Worm (Caenorhabditis elegans) whole organism, L2 larva: ENCODE measurements around the gene Y54G11A.7.
"Not testable (repeated sequence)": the region's sequence is repeated elsewhere in the genome, so short reads cannot be mapped to it uniquely, and the experiment has no call there.

Source experiments
- C34F6.9 ChIP-seq: fragments of 150-350 bp; optimal IDR thresholded peaks from 2 replicates; lab custom pipeline; 2014; ENCODE audit warnings: missing biosample characterization, missing genetic modification characterization
- F13H6.1 ChIP-seq: sonication (generic microtip); optimal IDR thresholded peaks from 2 replicates; lab custom pipeline; 2016; ENCODE audit warnings: missing genetic modification characterization, missing compliant biosample characterization
- R02D3.7 ChIP-seq: fragments of 150-350 bp; optimal IDR thresholded peaks from 2 replicates; lab custom pipeline; 2014; ENCODE audit warnings: missing biosample characterization, missing genetic modification characterization
- Y55F3AM.14 ChIP-seq: fragments of 200-800 bp; sonication (Bioruptor generic); optimal IDR thresholded peaks from 2 replicates; lab custom pipeline; 2018; ENCODE audit warnings: mild to moderate bottlenecking, missing genetic modification characterization, missing compliant biosample characterization
- ZK546.5 ChIP-seq: sonication (generic microtip); optimal IDR thresholded peaks from 2 replicates; lab custom pipeline; 2017; ENCODE audit warnings: missing biosample characterization, missing genetic modification characterization
- alr-1 ChIP-seq: fragments of 150-350 bp; optimal IDR thresholded peaks from 2 replicates; lab custom pipeline; 2014; ENCODE audit warnings: missing biosample characterization, missing genetic modification characterization
- ama-1 ChIP-seq: fragments of 150-350 bp; optimal IDR thresholded peaks from 2 replicates; lab custom pipeline; 2018; ENCODE audit warnings: inconsistent platforms
- blmp-1 ChIP-seq: sonication (generic microtip); optimal IDR thresholded peaks from 2 replicates; lab custom pipeline; 2017; ENCODE audit warnings: missing genetic modification characterization, mild to moderate bottlenecking, missing compliant biosample characterization, antibody characterized with exemption, moderate library complexity; ENCODE audit not compliant: insufficient read depth
- ceh-16 ChIP-seq: fragments of 150-350 bp; optimal IDR thresholded peaks from 2 replicates; lab custom pipeline; 2014; ENCODE audit warnings: missing biosample characterization, missing genetic modification characterization
- ceh-82 ChIP-seq: fragments of 150-350 bp; optimal IDR thresholded peaks from 2 replicates; lab custom pipeline; 2014; ENCODE audit warnings: missing biosample characterization, missing genetic modification characterization
- crh-2 ChIP-seq: sonication (generic microtip); optimal IDR thresholded peaks from 2 replicates; lab custom pipeline; 2017; ENCODE audit warnings: missing biosample characterization, missing genetic modification characterization
- dmd-4 ChIP-seq: sonication (generic microtip); optimal IDR thresholded peaks from 2 replicates; lab custom pipeline; 2017; ENCODE audit warnings: missing biosample characterization, missing genetic modification characterization
- egl-27 ChIP-seq: sonication (generic microtip); optimal IDR thresholded peaks from 3 replicates; lab custom pipeline; 2017; ENCODE audit warnings: missing biosample characterization, missing genetic modification reagents, missing genetic modification characterization
- elt-1 ChIP-seq: fragments of 150-350 bp; optimal IDR thresholded peaks from 2 replicates; lab custom pipeline; 2014; ENCODE audit warnings: missing biosample characterization, missing genetic modification characterization
- elt-3 ChIP-seq: sonication (generic microtip); optimal IDR thresholded peaks from 2 replicates; lab custom pipeline; 2017; ENCODE audit warnings: missing biosample characterization, missing genetic modification characterization
- fos-1 ChIP-seq: fragments of 150-350 bp; optimal IDR thresholded peaks from 2 replicates; lab custom pipeline; 2014; ENCODE audit warnings: missing biosample characterization, missing genetic modification characterization
- gmeb-1 ChIP-seq: fragments of 150-350 bp; optimal IDR thresholded peaks from 2 replicates; lab custom pipeline; 2014; ENCODE audit warnings: missing biosample characterization, missing genetic modification characterization
- lin-13 ChIP-seq: fragments of 150-350 bp; optimal IDR thresholded peaks from 2 replicates; lab custom pipeline; 2014; ENCODE audit warnings: missing biosample characterization, missing genetic modification reagents, missing genetic modification characterization
- lin-39 ChIP-seq: fragments of 150-350 bp; optimal IDR thresholded peaks from 2 replicates; lab custom pipeline; 2014; ENCODE audit warnings: missing biosample characterization, missing genetic modification reagents, missing genetic modification characterization
- lsy-2 ChIP-seq, 2 experiments: fragments of 150-350 bp in 1 of 2; sonication (generic microtip) in 1 of 2; optimal IDR thresholded peaks; 2 replicates each; lab custom pipeline; 2014 to 2017; ENCODE audit warnings: missing biosample characterization in 2 of 2, missing genetic modification characterization in 2 of 2
- mab-5 ChIP-seq: fragments of 150-350 bp; optimal IDR thresholded peaks from 2 replicates; lab custom pipeline; 2014; ENCODE audit warnings: missing biosample characterization, missing genetic modification characterization
- mbf-1 ChIP-seq: sonication (generic microtip); optimal IDR thresholded peaks from 2 replicates; lab custom pipeline; 2017; ENCODE audit warnings: missing biosample characterization, missing genetic modification characterization
- mdl-1 ChIP-seq, 2 experiments: fragments of 150-350 bp in 1 of 2; sonication (generic microtip) in 1 of 2; optimal IDR thresholded peaks; 2 replicates each; lab custom pipeline; 2017; ENCODE audit warnings: missing biosample characterization in 2 of 2, missing genetic modification characterization in 2 of 2
- nhr-10 ChIP-seq: sonication (generic microtip); optimal IDR thresholded peaks from 2 replicates; lab custom pipeline; 2017; ENCODE audit warnings: missing biosample characterization, missing genetic modification characterization
- nhr-11 ChIP-seq: fragments of 150-350 bp; optimal IDR thresholded peaks from 2 replicates; lab custom pipeline; 2014; ENCODE audit warnings: missing biosample characterization, missing genetic modification characterization
- nhr-12 ChIP-seq: fragments of 150-350 bp; optimal IDR thresholded peaks from 2 replicates; lab custom pipeline; 2014; ENCODE audit warnings: missing biosample characterization, missing genetic modification characterization
- nhr-129 ChIP-seq: fragments of 150-350 bp; optimal IDR thresholded peaks from 2 replicates; lab custom pipeline; 2014; ENCODE audit warnings: missing biosample characterization, missing genetic modification characterization
- nhr-21 ChIP-seq: fragments of 150-350 bp; optimal IDR thresholded peaks from 2 replicates; lab custom pipeline; 2014; ENCODE audit warnings: missing biosample characterization, missing genetic modification characterization
- nhr-23 ChIP-seq: fragments of 150-350 bp; optimal IDR thresholded peaks from 2 replicates; lab custom pipeline; 2014; ENCODE audit warnings: missing biosample characterization, missing genetic modification reagents, missing genetic modification characterization
- nhr-237 ChIP-seq: fragments of 150-350 bp; optimal IDR thresholded peaks from 2 replicates; lab custom pipeline; 2014; ENCODE audit warnings: missing biosample characterization, missing genetic modification characterization
- nhr-25 ChIP-seq: fragments of 150-350 bp; sonication (generic microtip); optimal IDR thresholded peaks from 3 replicates; lab custom pipeline; 2014; ENCODE audit warnings: missing biosample characterization, missing genetic modification characterization
- nhr-6 ChIP-seq: fragments of 150-350 bp; optimal IDR thresholded peaks from 2 replicates; lab custom pipeline; 2014; ENCODE audit warnings: missing biosample characterization, missing genetic modification characterization
- nhr-77 ChIP-seq: fragments of 150-350 bp; optimal IDR thresholded peaks from 2 replicates; lab custom pipeline; 2014; ENCODE audit warnings: missing biosample characterization, missing genetic modification characterization
- peb-1 ChIP-seq: fragments of 150-350 bp; optimal IDR thresholded peaks from 2 replicates; lab custom pipeline; 2014; ENCODE audit warnings: missing biosample characterization, missing genetic modification characterization
- sem-4 ChIP-seq: fragments of 150-350 bp; optimal IDR thresholded peaks from 2 replicates; lab custom pipeline; 2014; ENCODE audit warnings: missing biosample characterization, missing genetic modification reagents, missing genetic modification characterization
- skn-1 ChIP-seq: sonication (generic microtip); optimal IDR thresholded peaks from 2 replicates; lab custom pipeline; 2017; ENCODE audit warnings: missing biosample characterization, missing genetic modification characterization
- sma-3 ChIP-seq: sonication (generic microtip); optimal IDR thresholded peaks from 2 replicates; lab custom pipeline; 2016; ENCODE audit warnings: missing genetic modification reagents, missing genetic modification characterization, missing compliant biosample characterization
- sma-9 ChIP-seq, 2 experiments: fragments of 150-350 bp in 1 of 2; sonication (generic microtip) in 1 of 2; optimal IDR thresholded peaks; 2 replicates each; lab custom pipeline; 2014 to 2016; ENCODE audit warnings: missing genetic modification characterization in 2 of 2, mild to moderate bottlenecking in 1 of 2, missing biosample characterization in 1 of 2, missing compliant biosample characterization in 1 of 2, missing genetic modification reagents in 1 of 2, moderate library complexity in 1 of 2
- snpc-4 ChIP-seq: fragments of 150-350 bp; optimal IDR thresholded peaks from 2 replicates; lab custom pipeline; 2014; ENCODE audit warnings: missing biosample characterization, missing genetic modification characterization
- unc-39 ChIP-seq: fragments of 150-350 bp; optimal IDR thresholded peaks from 2 replicates; lab custom pipeline; 2014; ENCODE audit warnings: missing biosample characterization, missing genetic modification characterization
- unc-55 ChIP-seq: fragments of 150-350 bp; sonication (generic microtip); optimal IDR thresholded peaks from 3 replicates; lab custom pipeline; 2014; ENCODE audit warnings: missing biosample characterization, missing genetic modification reagents, missing genetic modification characterization
- unc-62 ChIP-seq: fragments of 150-350 bp; optimal IDR thresholded peaks from 2 replicates; lab custom pipeline; 2014; ENCODE audit warnings: missing biosample characterization, missing genetic modification reagents, missing genetic modification characterization
- zag-1 ChIP-seq: fragments of 150-350 bp; optimal IDR thresholded peaks from 2 replicates; lab custom pipeline; 2014; ENCODE audit warnings: missing biosample characterization, missing genetic modification characterization
- ztf-1 ChIP-seq: fragments of 200-800 bp; sonication (Bioruptor generic); conservative IDR thresholded peaks from 2 replicates; pipeline ENCODE4 v1.3.6; 2022; ENCODE audit warnings: missing genetic modification characterization, missing compliant biosample characterization
- ztf-11 ChIP-seq: sonication (generic microtip); optimal IDR thresholded peaks from 2 replicates; lab custom pipeline; 2017; ENCODE audit warnings: missing biosample characterization, missing genetic modification characterization
- ztf-4 ChIP-seq: fragments of 150-350 bp; optimal IDR thresholded peaks from 2 replicates; lab custom pipeline; 2014; ENCODE audit warnings: missing biosample characterization, missing genetic modification characterization

The Y54G11A.7 gene

DNA sequence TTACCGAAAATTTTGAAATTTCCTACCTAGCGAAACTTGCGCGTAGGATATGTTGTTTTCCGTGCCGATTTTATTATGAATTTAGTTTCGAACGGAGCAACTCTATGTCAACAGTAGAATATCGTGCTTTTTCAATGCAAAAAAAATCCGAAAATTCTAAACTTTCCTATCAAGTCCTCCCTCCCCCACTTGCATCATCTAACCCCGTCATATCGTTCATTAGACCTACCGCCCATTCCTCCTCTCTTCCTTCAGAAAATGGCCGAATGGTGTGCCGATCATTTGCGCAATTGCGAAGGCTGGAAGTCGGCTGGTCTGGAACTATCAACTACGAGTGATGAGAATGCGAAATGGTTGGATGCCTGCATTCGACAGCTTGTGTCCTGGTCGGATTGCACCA, at the start of gene Y54G11A.7:
Y54G11A.7 (plus strand) TSS at position 256 of the 400 bp plus-strand sequence.
- peak; percentile 23 for TF ChIP-seq sma-9 (GFP tag; optimal IDR thresholded peaks at IDR 0.05; lab: Kevin White, UChicago)
- not testable (repeated sequence) for TF ChIP-seq sma-9 (tag; optimal IDR thresholded peaks at IDR 0.05; lab: Kevin White, UChicago)
- TF ChIP-seq nhr-129 (tag; lab: Kevin White, UChicago): peak; percentile 91

DNA sequence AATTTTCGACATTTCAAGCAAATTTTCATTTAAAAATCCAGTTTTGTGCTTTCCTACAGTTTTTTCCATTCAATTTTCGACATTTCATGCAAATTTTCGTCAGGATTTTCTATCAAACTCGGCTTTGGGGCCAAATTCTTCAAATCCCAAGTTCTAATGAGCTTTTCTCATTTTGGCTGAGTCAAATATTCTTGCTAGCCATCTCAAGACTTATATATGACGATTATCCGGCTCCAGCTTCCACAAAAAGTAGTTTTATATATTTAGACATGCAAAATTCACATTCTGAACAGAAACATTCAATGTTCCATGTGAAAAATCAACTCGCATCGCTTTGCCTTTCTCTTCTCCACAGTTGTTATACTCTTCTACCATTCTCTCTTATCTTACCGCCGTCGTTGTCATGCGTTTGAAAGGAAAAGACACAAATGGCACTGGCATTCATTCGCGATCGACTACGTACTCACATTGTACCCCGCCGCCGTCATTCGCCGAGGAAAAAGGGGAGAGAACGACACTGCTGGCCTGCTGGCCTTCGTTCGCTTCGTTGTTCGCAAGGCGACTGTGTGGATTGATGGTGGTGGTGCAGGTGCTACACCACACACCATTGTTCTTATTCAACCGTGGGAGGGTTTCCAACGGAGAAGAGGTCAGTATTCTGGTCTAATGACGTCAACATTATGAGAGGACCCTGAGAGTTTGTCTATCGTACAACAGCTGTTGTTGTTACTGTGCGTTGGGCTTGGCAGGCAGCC, 49.2 kb upstream of the Y54G11A.7 start:
- TF ChIP-seq nhr-6 (tag; lab: Kevin White, UChicago): no peak
- TF ChIP-seq sma-3 (GFP tag; lab: Kevin White, UChicago): peak; percentile 60
- peak; percentile 35 for TF ChIP-seq blmp-1
- TF ChIP-seq gmeb-1 (tag; lab: Kevin White, UChicago): peak; percentile 36
- TF ChIP-seq nhr-129 (tag; lab: Kevin White, UChicago): peak; percentile 51
- TF ChIP-seq peb-1 (tag; lab: Kevin White, UChicago): no peak
- no peak for TF ChIP-seq elt-3 (tag; lab: Kevin White, UChicago)
- TF ChIP-seq fos-1: peak; percentile 66
- no peak for TF ChIP-seq ceh-82 (tag; lab: Kevin White, UChicago)
- peak; percentile 9 for TF ChIP-seq crh-2
- peak; percentile 12 for TF ChIP-seq F13H6.1
- peak; percentile 86 for TF ChIP-seq nhr-25 (tag; lab: Kevin White, UChicago)
- TF ChIP-seq lsy-2 (tag; optimal IDR thresholded peaks at IDR 0.05; lab: Kevin White, UChicago): no peak
- TF ChIP-seq nhr-12 (tag; lab: Kevin White, UChicago): no peak

DNA sequence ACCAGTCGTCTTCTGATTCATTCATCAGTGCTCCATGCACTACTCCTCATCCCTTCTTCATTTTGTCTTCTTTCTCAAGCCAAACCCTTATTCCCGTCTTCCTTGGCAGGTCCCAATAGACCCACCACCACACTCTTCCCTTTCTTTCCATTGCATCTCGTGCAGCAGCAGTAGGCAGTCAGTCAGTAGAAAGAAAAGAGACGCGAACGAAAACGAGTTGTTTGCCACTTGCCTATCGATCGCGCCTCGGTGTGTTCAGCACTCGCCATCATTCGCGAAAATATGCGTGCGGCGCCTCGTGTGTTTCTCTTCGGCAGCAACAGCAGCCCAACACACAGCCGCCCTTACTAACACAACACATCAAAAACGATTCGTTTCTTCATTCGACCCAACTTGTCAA, 47.6 kb upstream of the Y54G11A.7 start:
- TF ChIP-seq ama-1 (lab: Kevin White, UChicago): no peak
- no peak for TF ChIP-seq blmp-1
- TF ChIP-seq gmeb-1 (tag; lab: Kevin White, UChicago): peak; percentile 20
- TF ChIP-seq ztf-1: no peak
- TF ChIP-seq R02D3.7: no peak
- no peak for TF ChIP-seq nhr-21
- no peak for TF ChIP-seq Y55F3AM.14
- peak; percentile 53 to 60 for TF ChIP-seq mdl-1 (tag; optimal IDR thresholded peaks at IDR 0.05; lab: Kevin White, UChicago)
- TF ChIP-seq C34F6.9: peak; percentile 43
- TF ChIP-seq nhr-237 (tag; lab: Kevin White, UChicago): no peak
- no peak for TF ChIP-seq sem-4 (tag; lab: Kevin White, UChicago)
- TF ChIP-seq crh-2: peak; percentile 57
- TF ChIP-seq snpc-4 (tag; lab: Kevin White, UChicago): no peak
- no peak for TF ChIP-seq skn-1
- TF ChIP-seq elt-3 (tag; lab: Kevin White, UChicago): no peak
- TF ChIP-seq mbf-1 (tag; lab: Kevin White, UChicago): no peak
- TF ChIP-seq nhr-23: no peak
- TF ChIP-seq sma-9 (GFP tag; optimal IDR thresholded peaks at IDR 0.05; lab: Kevin White, UChicago): peak; percentile 56
- no peak for TF ChIP-seq sma-9 (tag; optimal IDR thresholded peaks at IDR 0.05; lab: Kevin White, UChicago)
- TF ChIP-seq nhr-77: no peak
- TF ChIP-seq unc-62: no peak
- no peak for TF ChIP-seq nhr-12 (tag; lab: Kevin White, UChicago)
- TF ChIP-seq ceh-16 (tag; lab: Kevin White, UChicago): no peak
- peak; percentile 14 for TF ChIP-seq lin-13 (GFP tag; lab: Kevin White, UChicago)
- no peak for TF ChIP-seq peb-1 (tag; lab: Kevin White, UChicago)
- TF ChIP-seq sma-3 (GFP tag; lab: Kevin White, UChicago): peak; percentile 19
- no peak for TF ChIP-seq ztf-11 (tag; lab: Kevin White, UChicago)
- TF ChIP-seq ZK546.5: no peak
- no peak for TF ChIP-seq elt-1 (tag; lab: Kevin White, UChicago)
- no peak for TF ChIP-seq zag-1 (tag; lab: Kevin White, UChicago)
- no peak for TF ChIP-seq unc-39 (tag; lab: Kevin White, UChicago)
- TF ChIP-seq lsy-2 (tag; optimal IDR thresholded peaks at IDR 0.05; lab: Kevin White, UChicago): peak in 1 of 2 experiments; percentile 8
- TF ChIP-seq F13H6.1: peak; percentile 51
- no peak for TF ChIP-seq lin-39
- no peak for TF ChIP-seq nhr-10
- no peak for TF ChIP-seq ceh-82 (tag; lab: Kevin White, UChicago)
- no peak for TF ChIP-seq dmd-4
- TF ChIP-seq fos-1: peak; percentile 48
- no peak for TF ChIP-seq alr-1 (tag; lab: Kevin White, UChicago)
- no peak for TF ChIP-seq nhr-11
- TF ChIP-seq mab-5 (tag; lab: Kevin White, UChicago): peak; percentile 31
- peak; percentile 39 for TF ChIP-seq ztf-4
- TF ChIP-seq egl-27: peak; percentile 14
- TF ChIP-seq nhr-25 (tag; lab: Kevin White, UChicago): peak; percentile 37
- TF ChIP-seq unc-55 (GFP tag; lab: Kevin White, UChicago): peak; percentile 25
- TF ChIP-seq nhr-6 (tag; lab: Kevin White, UChicago): no peak
